Worm (Caenorhabditis elegans) whole organism, L1 larva: Measurements from ENCODE around the gene dpy-17.

Source experiments
- egl-27 ChIP-seq, 2 experiments: fragments of 150-350 bp in 1 of 2; sonication (generic microtip); optimal IDR thresholded peaks; 3 replicates each; lab custom pipeline; 2017 to 2018; ENCODE audit warnings: missing biosample characterization in 2 of 2, missing genetic modification characterization in 2 of 2, missing genetic modification reagents in 2 of 2
- fkh-10 ChIP-seq: sonication (generic microtip); optimal IDR thresholded peaks from 2 replicates; lab custom pipeline; 2017; ENCODE audit warnings: missing biosample characterization, missing genetic modification reagents, missing genetic modification characterization
- nhr-47 ChIP-seq: sonication (generic microtip); optimal IDR thresholded peaks from 2 replicates; lab custom pipeline; 2016; ENCODE audit warnings: mild to moderate bottlenecking, missing genetic modification characterization, moderate library complexity, missing compliant biosample characterization
- pqm-1 ChIP-seq: sonication (generic microtip); optimal IDR thresholded peaks from 3 replicates; lab custom pipeline; 2017; ENCODE audit warnings: missing biosample characterization, missing genetic modification characterization
- unc-62 ChIP-seq: fragments of 150-350 bp; optimal IDR thresholded peaks from 2 replicates; lab custom pipeline; 2014; ENCODE audit warnings: missing biosample characterization, missing genetic modification reagents, missing genetic modification characterization
- unc-98 ChIP-seq: fragments of 200-800 bp; sonication (Bioruptor generic); IDR thresholded peaks from 2 replicates; pipeline ENCODE4 v1.3.6; 2022; ENCODE audit warnings: missing genetic modification characterization, missing compliant biosample characterization

DNA sequence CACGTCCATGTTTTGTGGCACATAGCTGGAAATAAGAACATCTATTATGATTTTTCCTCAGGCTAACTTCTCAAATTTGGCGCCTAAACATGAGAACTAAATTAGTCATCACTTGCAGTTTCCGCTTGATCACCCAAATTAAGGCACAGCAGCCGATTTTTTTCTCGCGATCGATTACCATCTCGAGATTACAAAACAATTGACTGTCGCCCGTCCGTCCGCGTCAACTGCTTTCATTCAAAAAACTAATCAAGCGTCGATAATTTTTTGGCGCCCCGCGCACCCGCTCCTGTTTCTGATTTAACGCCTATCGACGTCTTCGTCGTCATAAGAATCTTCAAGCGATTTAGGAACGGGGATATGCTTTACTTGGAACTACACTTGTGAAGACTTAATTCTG lies 30.6 kb downstream of the dpy-17 start:
- TF ChIP-seq nhr-47 (tag; lab: Kevin White, UChicago) (no peak), fkh-10 (GFP tag; lab: Kevin White, UChicago) (no peak), unc-62 (GFP tag; lab: Kevin White, UChicago) (no peak), egl-27 (tag; optimal IDR thresholded peaks at IDR 0.05; lab: Kevin White, UChicago) (no peak), pqm-1 (tag; lab: Kevin White, UChicago) (no peak), unc-98 (GFP tag; lab: Robert Waterston, UW) (no peak)
